Fruit fly (Drosophila melanogaster): ENCODE results near the gene CG33003.

The CG33003 gene

DNA sequence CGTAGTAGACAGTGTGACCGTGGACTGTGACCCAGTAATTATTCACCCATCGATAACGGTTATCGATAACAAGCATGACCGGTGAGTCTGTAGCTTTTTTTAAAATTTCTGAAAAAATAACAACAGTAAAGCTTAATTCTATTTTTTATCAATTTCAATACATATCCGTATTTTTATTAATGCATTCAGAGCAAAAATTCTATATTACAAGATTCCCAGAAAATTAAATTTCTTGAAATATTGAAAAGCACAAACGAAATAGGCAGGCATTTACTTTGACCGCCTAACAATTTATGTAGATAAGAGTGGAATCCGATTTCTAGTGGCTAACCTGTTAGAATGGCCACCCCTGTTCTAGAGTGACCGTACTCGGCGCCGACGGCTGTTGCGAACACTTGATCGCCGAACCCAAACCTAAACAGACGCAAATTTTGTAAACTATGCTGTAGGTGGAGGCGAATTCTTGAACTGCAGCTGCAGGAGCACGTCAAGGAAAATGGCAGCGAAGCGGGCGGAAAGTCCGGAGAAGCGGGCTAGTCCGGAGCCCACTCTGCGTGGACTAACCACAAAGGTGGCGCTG, 6.8 kb upstream of the CG33003 start, which contains the start of gene CG3652:
Gene CG3652, minus strand, starts transcription at position 35 of the 580 bp plus-strand sequence.
- TF ChIP-seq psq (optimal IDR thresholded peaks at IDR 0.05), result no peak
- no peak for TF ChIP-seq ttk (optimal IDR thresholded peaks at IDR 0.05)
- no peak for TF ChIP-seq h (optimal IDR thresholded peaks at IDR 0.05)
- TF ChIP-seq Sin3A (optimal IDR thresholded peaks at IDR 0.05), result no peak
- TF ChIP-seq insv (optimal IDR thresholded peaks at IDR 0.05), result no peak
- no peak for TF ChIP-seq Myc (optimal IDR thresholded peaks at IDR 0.05)

- TF ChIP-seq Myc (optimal IDR thresholded peaks at IDR 0.05) (no peak), psq (optimal IDR thresholded peaks at IDR 0.05) (no peak), insv (optimal IDR thresholded peaks at IDR 0.05) (no peak), Sin3A (optimal IDR thresholded peaks at IDR 0.05) (no peak), h (optimal IDR thresholded peaks at IDR 0.05) (no peak), ttk (optimal IDR thresholded peaks at IDR 0.05) (no peak)
These were observed 2.4 kb downstream of the CG33003 start, which contains the start of gene Dim1 for dm6 chr2L:4403013-4403604. Dim1 (plus strand) TSS chr2L:4403251.

dm6 chr2L:4410855-4411254, 10.1 kb downstream of the CG33003 start, which contains the start of gene CG43055:
CG43055 (plus strand) TSS chr2L:4411155.
- TF ChIP-seq h (optimal IDR thresholded peaks at IDR 0.05) (no peak), ttk (optimal IDR thresholded peaks at IDR 0.05) (no peak), insv (optimal IDR thresholded peaks at IDR 0.05) (no peak), Sin3A (optimal IDR thresholded peaks at IDR 0.05) (no peak), psq (optimal IDR thresholded peaks at IDR 0.05) (no peak), Myc (optimal IDR thresholded peaks at IDR 0.05) (no peak)

DNA sequence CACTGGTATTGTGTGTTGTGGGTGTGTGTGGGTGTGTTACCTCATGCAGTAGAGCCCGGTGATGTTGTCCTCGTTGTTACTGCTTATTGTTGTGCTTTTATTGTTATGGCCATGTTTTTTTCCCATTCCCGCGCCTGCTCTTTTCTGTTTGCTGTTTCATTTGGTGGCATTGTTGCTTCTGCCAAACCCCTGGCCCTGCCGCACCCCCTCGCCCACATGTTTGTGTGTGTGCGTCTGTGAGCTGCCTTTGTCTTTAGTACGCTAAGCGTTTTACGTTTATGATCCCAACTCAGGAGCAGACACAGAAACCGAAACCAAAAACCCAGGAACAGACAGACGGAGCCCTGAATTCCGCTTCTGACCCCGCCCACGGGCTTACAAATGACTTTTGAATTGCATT, 13.3 kb downstream of the CG33003 start:
- TF ChIP-seq Sin3A (optimal IDR thresholded peaks at IDR 0.05) (no peak), h (optimal IDR thresholded peaks at IDR 0.05) (no peak), ttk (optimal IDR thresholded peaks at IDR 0.05) (no peak), Myc (optimal IDR thresholded peaks at IDR 0.05) (no peak), psq (optimal IDR thresholded peaks at IDR 0.05) (no peak), insv (optimal IDR thresholded peaks at IDR 0.05) (no peak)

DNA sequence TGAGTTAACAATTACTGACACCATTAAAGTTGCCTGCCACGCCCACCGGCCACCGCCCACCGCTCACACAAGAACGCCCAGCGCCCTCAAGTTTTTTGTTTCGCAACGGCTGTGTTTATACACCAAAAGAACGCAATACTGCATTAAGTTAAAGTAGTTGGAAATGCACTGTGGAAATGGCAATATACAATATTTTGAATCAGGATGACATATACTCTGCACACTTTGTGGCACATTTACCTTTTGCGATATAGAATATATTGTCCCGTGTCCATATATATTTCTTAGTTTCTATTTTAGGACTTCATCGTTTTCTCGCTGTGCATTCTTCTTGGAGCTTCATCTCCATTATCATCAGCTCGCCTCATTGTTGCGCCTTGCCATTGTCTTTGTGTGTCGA, 15.3 kb downstream of the CG33003 start:
- TF ChIP-seq ttk (optimal IDR thresholded peaks at IDR 0.05), result no peak

dm6 chr2L:4416903-4417302, 16.1 kb downstream of the CG33003 start:
- TF ChIP-seq insv (optimal IDR thresholded peaks at IDR 0.05), result no peak
- TF ChIP-seq Sin3A (optimal IDR thresholded peaks at IDR 0.05), result no peak
- TF ChIP-seq Myc (optimal IDR thresholded peaks at IDR 0.05), result no peak
- TF ChIP-seq psq (optimal IDR thresholded peaks at IDR 0.05), result no peak
- TF ChIP-seq ttk (optimal IDR thresholded peaks at IDR 0.05), result no peak
- no peak for TF ChIP-seq h (optimal IDR thresholded peaks at IDR 0.05)

DNA sequence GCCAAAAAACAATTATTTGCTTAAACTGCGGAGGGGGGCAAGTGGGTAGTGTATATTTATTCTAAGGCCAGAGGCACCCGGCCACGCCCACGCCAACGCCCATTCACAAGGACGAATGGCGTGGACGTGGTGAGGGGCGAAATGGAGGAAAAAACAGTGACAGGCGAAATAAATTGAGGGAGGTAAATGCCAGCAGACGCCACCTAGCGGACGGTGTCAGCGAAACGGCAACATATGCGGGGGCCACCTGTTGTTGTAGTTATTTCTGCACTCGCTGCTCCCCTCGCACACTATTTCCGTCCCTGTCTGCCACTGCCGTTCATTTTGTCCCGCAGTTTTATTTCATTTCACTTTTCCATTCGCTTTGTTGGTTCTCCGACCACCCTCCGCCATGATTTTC, 17.2 kb downstream of the CG33003 start:
- no peak for TF ChIP-seq h (optimal IDR thresholded peaks at IDR 0.05)
- no peak for TF ChIP-seq ttk (optimal IDR thresholded peaks at IDR 0.05)
- no peak for TF ChIP-seq psq (optimal IDR thresholded peaks at IDR 0.05)
- TF ChIP-seq Sin3A (optimal IDR thresholded peaks at IDR 0.05), result no peak
- no peak for TF ChIP-seq insv (optimal IDR thresholded peaks at IDR 0.05)
- TF ChIP-seq Myc (optimal IDR thresholded peaks at IDR 0.05), result no peak

dm6 chr2L:4418819-4419218, 18.1 kb downstream of the CG33003 start:
- no peak for TF ChIP-seq h (optimal IDR thresholded peaks at IDR 0.05)
- no peak for TF ChIP-seq Sin3A (optimal IDR thresholded peaks at IDR 0.05)
- TF ChIP-seq psq (optimal IDR thresholded peaks at IDR 0.05), result no peak
- no peak for TF ChIP-seq insv (optimal IDR thresholded peaks at IDR 0.05)
- no peak for TF ChIP-seq Myc (optimal IDR thresholded peaks at IDR 0.05)
- no peak for TF ChIP-seq ttk (optimal IDR thresholded peaks at IDR 0.05)

dm6 chr2L:4422154-4422553, 21.4 kb downstream of the CG33003 start:
- no peak for TF ChIP-seq Sin3A (optimal IDR thresholded peaks at IDR 0.05)
- TF ChIP-seq ttk (optimal IDR thresholded peaks at IDR 0.05), result no peak
- TF ChIP-seq Myc (optimal IDR thresholded peaks at IDR 0.05), result no peak
- TF ChIP-seq insv (optimal IDR thresholded peaks at IDR 0.05), result no peak

- TF ChIP-seq h (optimal IDR thresholded peaks at IDR 0.05) (no peak), ttk (optimal IDR thresholded peaks at IDR 0.05) (no peak), Myc (optimal IDR thresholded peaks at IDR 0.05) (no peak), psq (optimal IDR thresholded peaks at IDR 0.05) (no peak), insv (optimal IDR thresholded peaks at IDR 0.05) (no peak), Sin3A (optimal IDR thresholded peaks at IDR 0.05) (no peak)
These were observed 32.9 kb downstream of the CG33003 start, which contains the start of the genes CG34177 and CG34178 for dm6 chr2L:4433608-4434007. CG34177 (plus strand) TSS chr2L:4433908. CG34178 (plus strand) TSS chr2L:4433908.

DNA sequence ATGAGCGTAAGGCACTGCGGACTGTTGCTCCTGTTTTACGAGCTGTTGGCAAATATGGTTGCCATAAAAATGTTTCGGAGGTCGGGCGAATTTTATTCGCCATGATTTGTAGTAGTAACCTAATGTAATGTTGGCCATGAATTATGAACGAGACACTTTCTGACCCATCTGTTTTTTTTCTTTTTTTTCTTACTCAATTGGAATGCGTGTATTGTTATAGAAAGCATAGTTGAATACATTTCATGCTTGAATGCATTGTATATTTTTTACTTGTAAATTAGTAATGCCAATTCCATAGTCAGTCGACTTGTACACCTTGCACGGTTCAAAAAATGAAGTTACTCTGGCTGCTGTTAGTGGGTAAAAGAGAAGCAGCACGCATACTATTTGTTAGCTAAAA, 36.7 kb downstream of the CG33003 start, which contains the start of gene CG43056:
Gene CG43056, plus strand, starts transcription at position 301 of the 400 bp plus-strand sequence.
- TF ChIP-seq ttk (optimal IDR thresholded peaks at IDR 0.05), result no peak
- TF ChIP-seq insv (optimal IDR thresholded peaks at IDR 0.05), result no peak
- no peak for TF ChIP-seq psq (optimal IDR thresholded peaks at IDR 0.05)
- no peak for TF ChIP-seq Myc (optimal IDR thresholded peaks at IDR 0.05)
- no peak for TF ChIP-seq h (optimal IDR thresholded peaks at IDR 0.05)
- TF ChIP-seq Sin3A (optimal IDR thresholded peaks at IDR 0.05), result no peak

dm6 chr2L:4440881-4441737, 40.4 kb downstream of the CG33003 start, which contains the start of gene CG15431:
CG15431 (minus strand) TSS chr2L:4441282.
- TF ChIP-seq Myc (optimal IDR thresholded peaks at IDR 0.05) (no peak), psq (optimal IDR thresholded peaks at IDR 0.05) (no peak), h (optimal IDR thresholded peaks at IDR 0.05) (no peak), ttk (optimal IDR thresholded peaks at IDR 0.05) (no peak), Sin3A (optimal IDR thresholded peaks at IDR 0.05) (no peak), insv (optimal IDR thresholded peaks at IDR 0.05) (no peak)

Measured in Kc167 (cell line).